Fruit fly (Drosophila melanogaster) whole organism, wandering third instar larva: ENCODE results near the gene Men.

Source experiments
- Abd-B ChIP-seq: fragments of >200 bp; optimal IDR thresholded peaks from 2 replicates; lab custom pipeline; 2017; ENCODE audit warnings: missing biosample characterization, missing genetic modification characterization
- CG32264 ChIP-seq: fragments of 200-800 bp; sonication (Bioruptor generic); optimal IDR thresholded peaks from 2 replicates; lab custom pipeline; 2016; ENCODE audit warnings: missing biosample characterization, missing genetic modification characterization
- CG9705 ChIP-seq: fragments of 200-800 bp; sonication (Bioruptor generic); optimal IDR thresholded peaks from 2 replicates; lab custom pipeline; 2018; ENCODE audit warnings: missing biosample characterization, mild to moderate bottlenecking, missing genetic modification characterization
- CrebA ChIP-seq: fragments of 200-800 bp; sonication (Bioruptor generic); optimal IDR thresholded peaks from 2 replicates; lab custom pipeline; 2016; ENCODE audit warnings: missing biosample characterization, mild to moderate bottlenecking, missing genetic modification characterization, borderline replicate concordance
- Dfd ChIP-seq: fragments of >200 bp; optimal IDR thresholded peaks from 2 replicates; lab custom pipeline; 2017; ENCODE audit warnings: missing biosample characterization, missing genetic modification characterization
- Dif ChIP-seq: fragments of 200-275, 200-300 bp; sonication (Bioruptor generic); optimal IDR thresholded peaks from 2 replicates; lab custom pipeline; 2018; ENCODE audit warnings: missing biosample characterization, missing genetic modification characterization; ENCODE audit not compliant: partially characterized antibody
- GATAd ChIP-seq: sonication (Bioruptor generic); optimal IDR thresholded peaks from 2 replicates; lab custom pipeline; 2016; ENCODE audit warnings: missing biosample characterization, missing genetic modification characterization
- HLH106 ChIP-seq: fragments of 200-800 bp; optimal IDR thresholded peaks from 3 replicates; lab custom pipeline; 2019; ENCODE audit warnings: missing biosample characterization, mild to moderate bottlenecking, missing genetic modification characterization, moderate library complexity
- Hnf4 ChIP-seq: fragments of 200-800 bp; sonication (Bioruptor generic); optimal IDR thresholded peaks from 2 replicates; lab custom pipeline; 2016; ENCODE audit warnings: missing biosample characterization, mild to moderate bottlenecking, missing genetic modification characterization
- Hr78 ChIP-seq: fragments of >200 bp; optimal IDR thresholded peaks from 2 replicates; lab custom pipeline; 2017; ENCODE audit warnings: missing biosample characterization, missing genetic modification characterization
- Hr83 ChIP-seq: fragments of 200-300 bp; sonication (Bioruptor generic); optimal IDR thresholded peaks from 2 replicates; lab custom pipeline; 2016; ENCODE audit warnings: missing biosample characterization, mild to moderate bottlenecking, missing genetic modification characterization, moderate library complexity; ENCODE audit not compliant: poor library complexity, severe bottlenecking
- Jra ChIP-seq: sonication (Bioruptor generic); optimal IDR thresholded peaks from 2 replicates; lab custom pipeline; 2016; ENCODE audit warnings: missing biosample characterization, missing genetic modification characterization
- Mio ChIP-seq: sonication (Bioruptor generic); optimal IDR thresholded peaks from 2 replicates; lab custom pipeline; 2016; ENCODE audit warnings: missing biosample characterization, missing genetic modification characterization
- Myc ChIP-seq: fragments of >200 bp; optimal IDR thresholded peaks from 2 replicates; lab custom pipeline; 2017
- N ChIP-seq: fragments of >200 bp; optimal IDR thresholded peaks from 2 replicates; lab custom pipeline; 2018; ENCODE audit warnings: missing biosample characterization, missing external identifiers, missing genetic modification characterization
- OdsH ChIP-seq: fragments of 200-800 bp; sonication (Bioruptor generic); optimal IDR thresholded peaks from 2 replicates; lab custom pipeline; 2016; ENCODE audit warnings: missing biosample characterization, mild to moderate bottlenecking, missing genetic modification characterization
- Rel ChIP-seq, 2 experiments: fragments of 200-800 bp; sonication (Bioruptor generic) in 1 of 2; optimal IDR thresholded peaks; 2 replicates in 1 of 2; 3 replicates in 1 of 2; lab custom pipeline; 2016 to 2019; ENCODE audit warnings: mild to moderate bottlenecking in 2 of 2, missing biosample characterization in 2 of 2, missing genetic modification characterization in 2 of 2, moderate library complexity in 1 of 2
- Sp1 ChIP-seq: fragments of 200-800 bp; sonication (Bioruptor generic); optimal IDR thresholded peaks from 3 replicates; lab custom pipeline; 2019; ENCODE audit warnings: missing biosample characterization, mild to moderate bottlenecking, missing genetic modification characterization, moderate library complexity
- Vsx2 ChIP-seq: fragments of 200-300, 225-300 bp; sonication (Bioruptor generic); optimal IDR thresholded peaks from 2 replicates; lab custom pipeline; 2018; ENCODE audit warnings: missing biosample characterization, missing genetic modification characterization; ENCODE audit not compliant: partially characterized antibody
- br ChIP-seq: fragments of 200-800 bp; sonication (Bioruptor generic); optimal IDR thresholded peaks from 2 replicates; lab custom pipeline; 2016; ENCODE audit warnings: missing biosample characterization, missing genetic modification characterization
- brk ChIP-seq: fragments of 200-800 bp; sonication (Bioruptor generic); optimal IDR thresholded peaks from 2 replicates; lab custom pipeline; 2016; ENCODE audit warnings: missing biosample characterization, mild to moderate bottlenecking, missing genetic modification characterization
- dl ChIP-seq, 2 experiments: fragments of 175-275, 200-275 bp in 1 of 2; fragments of 200-275 bp in 1 of 2; sonication (Bioruptor generic); optimal IDR thresholded peaks; lab custom pipeline; 2018; ENCODE audit warnings: mild to moderate bottlenecking in 2 of 2, missing biosample characterization in 2 of 2, missing genetic modification characterization in 2 of 2, moderate library complexity in 2 of 2; ENCODE audit not compliant: partially characterized antibody in 2 of 2, insufficient read depth in 1 of 2
- dmrt93B ChIP-seq: fragments of 200-800 bp; sonication (Bioruptor generic); optimal IDR thresholded peaks from 2 replicates; lab custom pipeline; 2018; ENCODE audit warnings: missing biosample characterization, mild to moderate bottlenecking, missing genetic modification characterization
- dsf ChIP-seq: sonication (Bioruptor generic); optimal IDR thresholded peaks from 2 replicates; lab custom pipeline; 2016; ENCODE audit warnings: missing biosample characterization, missing genetic modification characterization, borderline replicate concordance
- ey ChIP-seq: fragments of 200-800 bp; sonication (Bioruptor generic); optimal IDR thresholded peaks from 2 replicates; lab custom pipeline; 2016; ENCODE audit warnings: missing biosample characterization, missing genetic modification characterization
- foxo ChIP-seq, 2 experiments: fragments of 200-800 bp; sonication (Bioruptor generic); optimal IDR thresholded peaks; 2 replicates in 1 of 2; 3 replicates in 1 of 2; lab custom pipeline; 2016 to 2017; ENCODE audit warnings: missing biosample characterization in 2 of 2, missing genetic modification characterization in 2 of 2
- fru ChIP-seq: fragments of 200-800 bp; sonication (Bioruptor generic); optimal IDR thresholded peaks from 3 replicates; lab custom pipeline; 2016; ENCODE audit warnings: missing biosample characterization, mild to moderate bottlenecking, missing genetic modification characterization
- h ChIP-seq: fragments of 200-800 bp; sonication (Bioruptor generic); optimal IDR thresholded peaks from 3 replicates; lab custom pipeline; 2016; ENCODE audit warnings: missing biosample characterization, mild to moderate bottlenecking, missing genetic modification characterization
- jim ChIP-seq: fragments of 175-275, 200-325 bp; sonication (Bioruptor generic); optimal IDR thresholded peaks from 2 replicates; lab custom pipeline; 2016; ENCODE audit warnings: missing biosample characterization, mild to moderate bottlenecking, missing genetic modification characterization
- lola ChIP-seq: fragments of >200 bp; optimal IDR thresholded peaks from 2 replicates; lab custom pipeline; 2017; ENCODE audit warnings: missing biosample characterization, missing genetic modification characterization
- pan ChIP-seq: fragments of >200 bp; optimal IDR thresholded peaks from 2 replicates; lab custom pipeline; 2017
- psq ChIP-seq: fragments of 200-800 bp; sonication (Bioruptor generic); optimal IDR thresholded peaks from 3 replicates; lab custom pipeline; 2017; ENCODE audit warnings: missing biosample characterization, mild to moderate bottlenecking, missing genetic modification characterization, moderate library complexity
- rgr ChIP-seq: fragments of 200-800 bp; sonication (Bioruptor generic); optimal IDR thresholded peaks from 3 replicates; lab custom pipeline; 2016; ENCODE audit warnings: missing biosample characterization, mild to moderate bottlenecking, missing genetic modification characterization
- sage ChIP-seq: fragments of 200-800 bp; sonication (Bioruptor generic); optimal IDR thresholded peaks from 2 replicates; lab custom pipeline; 2016; ENCODE audit warnings: missing biosample characterization, mild to moderate bottlenecking, missing genetic modification characterization
- sv ChIP-seq: fragments of 200-800 bp; sonication (Bioruptor generic); optimal IDR thresholded peaks from 3 replicates; lab custom pipeline; 2016; ENCODE audit warnings: missing biosample characterization, missing genetic modification characterization
- tai ChIP-seq: sonication (Bioruptor generic); optimal IDR thresholded peaks from 2 replicates; lab custom pipeline; 2016; ENCODE audit warnings: missing biosample characterization, missing genetic modification characterization
- usp ChIP-seq: fragments of >200 bp; optimal IDR thresholded peaks from 2 replicates; lab custom pipeline; 2017; ENCODE audit warnings: missing biosample characterization, missing genetic modification characterization
- woc ChIP-seq: sonication (Bioruptor generic); optimal IDR thresholded peaks from 2 replicates; lab custom pipeline; 2016; ENCODE audit warnings: missing biosample characterization, mild to moderate bottlenecking, missing genetic modification characterization

Gene Men

DNA sequence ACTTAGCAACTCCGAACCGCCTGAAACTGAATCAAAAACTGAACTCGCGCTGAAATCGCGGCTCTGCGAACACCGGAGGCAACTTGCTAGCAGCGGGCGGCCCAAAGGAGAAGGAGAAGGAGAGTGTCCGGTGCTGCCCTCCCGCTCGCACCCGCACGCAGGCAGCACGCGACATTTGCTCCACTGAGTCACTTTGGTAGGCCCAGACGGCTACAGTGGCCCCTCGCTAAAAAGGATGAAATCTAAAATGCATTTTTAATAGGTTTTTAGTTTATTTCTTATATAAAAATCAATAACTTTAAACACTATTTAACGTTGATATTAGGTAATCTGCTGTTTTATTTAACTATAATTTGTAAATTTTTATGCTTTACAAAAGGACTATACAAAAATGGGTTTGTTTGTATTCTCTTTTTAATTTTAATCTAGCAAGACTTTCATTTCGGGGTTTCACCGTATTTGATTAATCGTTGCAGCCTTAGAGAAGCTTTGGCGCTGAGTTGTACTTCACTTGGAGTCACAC lies at the start of gene Men:
TSS of gene Men (minus strand) at position 51 of the 523 bp plus-strand sequence.
- TF ChIP-seq Vsx2 = no peak
- no peak for TF ChIP-seq Rel (GFP tag; optimal IDR thresholded peaks at IDR 0.05; lab: Kevin White, UChicago)
- peak; percentile 32 for TF ChIP-seq Rel (tag; optimal IDR thresholded peaks at IDR 0.05; lab: Kevin White, UChicago)
- peak; percentile 52 for TF ChIP-seq fru
- peak; percentile 17 for TF ChIP-seq br
- TF ChIP-seq lola (GFP tag; lab: Kevin White, UChicago) = no peak
- no peak for TF ChIP-seq tai (GFP tag; lab: Kevin White, UChicago)
- TF ChIP-seq N (GFP tag; lab: Kevin White, UChicago) = no peak
- TF ChIP-seq HLH106 = peak; percentile 80
- peak; percentile 29 for TF ChIP-seq dmrt93B
- no peak for TF ChIP-seq dl (GFP tag; optimal IDR thresholded peaks at IDR 0.05; lab: Kevin White, UChicago; ENCODE audit: insufficient read depth in 1 of 2, partially characterized antibody in 2 of 2)
- TF ChIP-seq Dif (GFP tag; lab: Kevin White, UChicago) = no peak
- TF ChIP-seq dsf (GFP tag; lab: Kevin White, UChicago) = no peak
- no peak for TF ChIP-seq sv (GFP tag; lab: Kevin White, UChicago)
- TF ChIP-seq Hr78 (GFP tag; lab: Kevin White, UChicago) = no peak
- no peak for TF ChIP-seq usp (GFP tag; lab: Kevin White, UChicago)
- TF ChIP-seq OdsH (GFP tag; lab: Kevin White, UChicago) = peak; percentile 58
- peak; percentile 17 for TF ChIP-seq CG9705 (GFP tag; lab: Kevin White, UChicago)
- no peak for TF ChIP-seq Hr83 (GFP tag; lab: Kevin White, UChicago)
- TF ChIP-seq psq = peak; percentile 50
- no peak for TF ChIP-seq CrebA (GFP tag; lab: Kevin White, UChicago)
- no peak for TF ChIP-seq CG32264 (GFP tag; lab: Kevin White, UChicago)
- TF ChIP-seq rgr = peak; percentile 51
- no peak for TF ChIP-seq GATAd (GFP tag; lab: Kevin White, UChicago)
- peak; percentile 23 for TF ChIP-seq ey (GFP tag; lab: Kevin White, UChicago)
- TF ChIP-seq sage = no peak
- no peak for TF ChIP-seq Dfd (GFP tag; lab: Kevin White, UChicago)
- TF ChIP-seq jim (GFP tag; lab: Kevin White, UChicago) = no peak
- TF ChIP-seq Myc (lab: Kevin White, UChicago) = no peak
- TF ChIP-seq Hnf4 (GFP tag; lab: Kevin White, UChicago) = peak; percentile 30
- peak; percentile 76 for TF ChIP-seq Sp1 (GFP tag; lab: Kevin White, UChicago)
- TF ChIP-seq Jra (GFP tag; lab: Kevin White, UChicago) = peak; percentile 38
- TF ChIP-seq woc (GFP tag; lab: Kevin White, UChicago) = peak; percentile 32
- TF ChIP-seq foxo (GFP tag; optimal IDR thresholded peaks at IDR 0.05; lab: Kevin White, UChicago) = peak in 1 of 2 experiments; percentile 69
- TF ChIP-seq Mio (GFP tag; lab: Kevin White, UChicago) = no peak
- no peak for TF ChIP-seq Abd-B
- peak; percentile 18 for TF ChIP-seq brk (GFP tag; lab: Kevin White, UChicago)
- TF ChIP-seq h (GFP tag; lab: Kevin White, UChicago) = peak; percentile 69
- TF ChIP-seq pan = no peak

DNA sequence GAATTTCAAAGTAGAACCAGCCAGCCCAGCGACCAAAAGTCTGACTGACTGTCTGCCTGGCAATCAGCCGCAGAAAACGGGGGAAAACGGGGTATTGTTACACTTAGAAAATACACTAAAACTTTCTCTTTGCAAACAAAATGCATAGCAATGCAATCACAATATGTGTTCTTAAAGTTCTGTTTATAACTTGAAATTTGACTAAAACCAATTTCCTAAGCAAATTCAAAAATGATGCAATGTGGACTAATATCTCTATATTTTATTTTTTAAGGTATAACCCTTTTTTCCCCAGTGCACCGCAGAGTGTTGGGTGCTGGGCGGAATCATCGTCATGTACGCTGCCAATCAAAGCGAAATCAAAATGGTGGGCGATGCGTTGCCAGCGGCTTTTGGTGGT lies 28.8 kb upstream of the Men start:
- TF ChIP-seq N (GFP tag; lab: Kevin White, UChicago) = no peak
- TF ChIP-seq pan = no peak
- no peak for TF ChIP-seq jim (GFP tag; lab: Kevin White, UChicago)
- no peak for TF ChIP-seq Hr83 (GFP tag; lab: Kevin White, UChicago)
- TF ChIP-seq OdsH (GFP tag; lab: Kevin White, UChicago) = no peak
- TF ChIP-seq Dfd (GFP tag; lab: Kevin White, UChicago) = no peak
- no peak for TF ChIP-seq Dif (GFP tag; lab: Kevin White, UChicago)
- no peak for TF ChIP-seq sage
- no peak for TF ChIP-seq dl (GFP tag; optimal IDR thresholded peaks at IDR 0.05; lab: Kevin White, UChicago; ENCODE audit: insufficient read depth in 1 of 2, partially characterized antibody in 2 of 2)
- TF ChIP-seq psq = no peak
- no peak for TF ChIP-seq CrebA (GFP tag; lab: Kevin White, UChicago)
- no peak for TF ChIP-seq tai (GFP tag; lab: Kevin White, UChicago)
- no peak for TF ChIP-seq Rel (GFP tag; optimal IDR thresholded peaks at IDR 0.05; lab: Kevin White, UChicago)
- TF ChIP-seq Rel (tag; optimal IDR thresholded peaks at IDR 0.05; lab: Kevin White, UChicago) = no peak
- TF ChIP-seq usp (GFP tag; lab: Kevin White, UChicago) = no peak
- TF ChIP-seq woc (GFP tag; lab: Kevin White, UChicago) = no peak
- no peak for TF ChIP-seq h (GFP tag; lab: Kevin White, UChicago)
- no peak for TF ChIP-seq lola (GFP tag; lab: Kevin White, UChicago)
- TF ChIP-seq, all 38 proteins: peak for 0
